Worm (Caenorhabditis elegans): Measurements from ENCODE around the gene dcar-1.
"Not testable (repeated sequence)": the region's sequence is repeated elsewhere in the genome, so short reads cannot be mapped to it uniquely, and the experiment has no call there.

Gene dcar-1

DNA sequence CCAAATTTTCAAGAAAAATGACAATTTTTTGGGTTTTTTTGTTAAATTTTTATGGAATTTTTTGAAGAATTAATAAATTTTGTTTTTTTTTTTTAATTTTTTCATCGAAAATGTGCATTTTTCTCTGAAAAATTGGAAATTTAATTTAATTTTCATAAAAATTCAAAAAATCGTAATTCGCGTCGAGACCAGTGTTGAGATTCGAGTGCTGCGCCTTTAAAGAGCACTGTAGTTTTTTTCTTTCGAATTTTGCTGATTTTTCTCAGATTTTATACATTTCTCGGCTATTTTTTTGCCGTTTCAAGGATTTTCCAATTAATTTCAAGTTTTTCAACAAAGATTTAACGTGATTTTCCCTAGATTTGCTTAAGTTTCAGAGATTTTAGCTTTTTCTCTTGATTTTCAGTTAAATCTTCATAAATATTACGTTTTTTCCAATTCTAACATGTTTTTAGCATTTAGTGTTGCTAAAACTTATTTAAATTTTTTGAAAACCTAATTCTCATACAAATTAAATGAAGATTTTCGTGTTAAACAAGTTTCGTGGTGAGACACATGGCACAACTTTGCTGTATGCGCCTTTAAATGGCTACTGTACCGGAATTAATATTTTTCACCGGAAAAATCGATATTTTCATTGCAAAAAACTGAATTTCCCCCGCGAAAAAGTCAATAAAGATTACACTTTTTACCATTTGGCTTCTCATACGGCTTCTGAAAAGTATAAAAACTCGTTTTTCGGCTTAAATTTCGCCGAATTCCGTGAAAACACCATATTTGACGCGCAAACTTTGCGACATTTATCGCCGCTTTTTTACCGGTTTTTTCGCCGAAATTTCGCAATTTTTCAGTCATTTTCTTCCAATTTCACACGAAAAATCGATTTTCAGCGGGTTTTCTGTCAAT lies 14.2 kb downstream of the dcar-1 start, which contains the start of gene usp-50:
usp-50 (plus strand) TSS at position 822 of the 906 bp plus-strand sequence.
- TF ChIP-seq madf-6 (GFP tag; IDR thresholded peaks at IDR 0.05) (peak; percentile 81), him-1 (tag; optimal IDR thresholded peaks at IDR 0.05) (peak; percentile 14), lsl-1 (GFP tag; optimal IDR thresholded peaks at IDR 0.05) (peak; percentile 83), cebp-1 (tag; optimal IDR thresholded peaks at IDR 0.05) (peak; percentile 49), xnd-1 (tag; optimal IDR thresholded peaks at IDR 0.05) (peak; percentile 88), mcd-1 (GFP tag; IDR thresholded peaks at IDR 0.05) (peak; percentile 41; the same call in 1 of the 2 replicates), madf-8 (GFP tag; conservative IDR thresholded peaks at IDR 0.05) (peak; percentile 53), D2030.7 (GFP tag; IDR thresholded peaks at IDR 0.05) (0 out of 2 replicates have a peak, but pooled peaks have one; percentile 14), F33H1.4 (GFP tag; IDR thresholded peaks at IDR 0.05) (peak; percentile 85)
- not testable (repeated sequence) for TF ChIP-seq cebp-1 (GFP tag; IDR thresholded peaks at IDR 0.05)

- TF ChIP-seq ztf-28 (GFP tag; IDR thresholded peaks at IDR 0.05) (no peak), lsy-27 (tag; optimal IDR thresholded peaks at IDR 0.05; ENCODE audit: borderline replicate concordance, insufficient read depth) (no peak), unc-62 (GFP tag; optimal IDR thresholded peaks at IDR 0.05) (no peak), ztf-22 (GFP tag; optimal IDR thresholded peaks at IDR 0.05) (no peak), aptf-3 (GFP tag; IDR thresholded peaks at IDR 0.05) (no peak), F49E8.2 (tag; optimal IDR thresholded peaks at IDR 0.05; ENCODE audit: insufficient read depth) (no peak), zfh-2 (GFP tag; conservative IDR thresholded peaks at IDR 0.05) (peak; percentile 91), hmg-1.2 (GFP tag; IDR thresholded peaks at IDR 0.05) (no peak), B0035.1 (tag; optimal IDR thresholded peaks at IDR 0.05) (no peak), bed-2 (GFP tag; IDR thresholded peaks at IDR 0.05) (no peak), ama-1 (optimal IDR thresholded peaks at IDR 0.05) (no peak), ama-1 (GFP tag; optimal IDR thresholded peaks at IDR 0.05) (no peak), chd-7 (tag; optimal IDR thresholded peaks at IDR 0.05) (no peak), let-526 (GFP tag; IDR thresholded peaks at IDR 0.05) (no peak), egrh-3 (GFP tag; IDR thresholded peaks at IDR 0.05) (peak; percentile 48; the same call in 1 of the 2 replicates), F55B11.4 (tag; optimal IDR thresholded peaks at IDR 0.05; ENCODE audit: borderline replicate concordance, insufficient read depth) (no peak)
Measured at ce11 chrV:17928128-17928527, 18.0 kb downstream of the dcar-1 start.

ce11 chrV:17931795-17932194 lies 21.7 kb downstream of the dcar-1 start:
- peak; percentile 10 for TF ChIP-seq him-1 (tag; optimal IDR thresholded peaks at IDR 0.05)
- TF ChIP-seq nhr-120 (GFP tag; IDR thresholded peaks at IDR 0.05): no peak
- peak; percentile 70 for TF ChIP-seq tbp1 (GFP tag; optimal IDR thresholded peaks at IDR 0.05)
- no peak for TF ChIP-seq madf-8 (GFP tag; conservative IDR thresholded peaks at IDR 0.05)
- no peak for TF ChIP-seq rcor-1 (GFP tag; IDR thresholded peaks at IDR 0.05)
- no peak for TF ChIP-seq ztf-22 (GFP tag; optimal IDR thresholded peaks at IDR 0.05)
- TF ChIP-seq rpc-1 (optimal IDR thresholded peaks at IDR 0.05): peak; percentile 3
- peak; percentile 58 for TF ChIP-seq rpc-1 (tag; optimal IDR thresholded peaks at IDR 0.05)
- no peak for TF ChIP-seq repo-1 (tag; optimal IDR thresholded peaks at IDR 0.05)
- peak; percentile 31 for TF ChIP-seq B0261.1 (tag; optimal IDR thresholded peaks at IDR 0.05)
- no peak for TF ChIP-seq gei-17 (GFP tag; optimal IDR thresholded peaks at IDR 0.05)
- TF ChIP-seq pha-4 (tag; optimal IDR thresholded peaks at IDR 0.05): no peak
- no peak for TF ChIP-seq T26A5.8 (tag; optimal IDR thresholded peaks at IDR 0.05)
- TF ChIP-seq attf-6 (GFP tag; IDR thresholded peaks at IDR 0.05): no peak
- no peak for TF ChIP-seq hmg-1.2 (GFP tag; IDR thresholded peaks at IDR 0.05)
